Worm (Caenorhabditis elegans): ENCODE measurements around the gene tmd-2.
A peak's percentile ranks its signal among the peaks of the same experiment; 100 is the strongest.

Gene tmd-2

DNA sequence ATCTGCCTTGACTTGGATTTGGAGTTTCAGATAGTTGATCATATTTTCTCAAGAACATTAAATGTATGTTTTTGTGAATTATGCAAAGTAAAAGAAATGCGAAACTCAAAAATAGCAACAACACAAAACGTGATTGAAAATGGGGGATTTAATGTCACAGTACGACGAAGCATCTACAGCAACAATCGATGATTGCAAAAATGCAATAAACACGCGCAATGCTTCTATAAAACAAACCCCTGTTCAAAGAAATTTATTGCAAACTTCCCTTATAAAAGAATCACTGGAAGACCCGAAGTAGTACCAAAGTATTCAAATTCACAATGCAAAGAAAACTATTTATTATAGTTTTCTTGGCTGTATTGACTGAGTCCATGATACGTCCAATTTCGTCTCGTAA lies 16.3 kb upstream of the tmd-2 start, which contains the start of gene clec-219:
Gene clec-219 (plus strand): TSS at position 301 of the 400 bp plus-strand sequence.
- TF ChIP-seq gei-17 (GFP tag; optimal IDR thresholded peaks at IDR 0.05) (no peak), B0336.3 (GFP tag; IDR thresholded peaks at IDR 0.05) (no peak)

DNA sequence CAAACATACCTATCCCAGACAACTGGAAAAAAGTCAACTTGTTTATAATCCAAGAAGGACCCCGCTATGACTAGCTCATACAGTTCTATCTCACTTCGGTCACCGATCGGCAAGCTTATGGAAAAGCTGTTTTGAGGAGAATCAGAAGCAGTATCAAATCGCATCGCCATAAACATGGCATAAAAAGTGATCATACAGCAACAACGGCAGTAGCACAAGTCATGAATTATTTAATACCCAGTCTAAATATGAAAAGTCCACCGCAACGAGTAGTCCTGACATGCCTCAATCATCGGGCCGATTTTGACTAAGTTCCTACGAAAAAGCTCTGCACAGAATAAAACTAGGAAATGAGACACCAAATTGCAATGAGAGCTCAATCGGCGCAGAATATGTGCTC lies 10.9 kb upstream of the tmd-2 start:
- no peak for TF ChIP-seq lir-1 (GFP tag; conservative IDR thresholded peaks at IDR 0.05)
- no peak for TF ChIP-seq Y67H2A.10 (GFP tag; conservative IDR thresholded peaks at IDR 0.05)
- no peak for TF ChIP-seq tlf-1 (GFP tag; optimal IDR thresholded peaks at IDR 0.05)
- no peak for TF ChIP-seq hlh-12 (tag; optimal IDR thresholded peaks at IDR 0.05)

DNA sequence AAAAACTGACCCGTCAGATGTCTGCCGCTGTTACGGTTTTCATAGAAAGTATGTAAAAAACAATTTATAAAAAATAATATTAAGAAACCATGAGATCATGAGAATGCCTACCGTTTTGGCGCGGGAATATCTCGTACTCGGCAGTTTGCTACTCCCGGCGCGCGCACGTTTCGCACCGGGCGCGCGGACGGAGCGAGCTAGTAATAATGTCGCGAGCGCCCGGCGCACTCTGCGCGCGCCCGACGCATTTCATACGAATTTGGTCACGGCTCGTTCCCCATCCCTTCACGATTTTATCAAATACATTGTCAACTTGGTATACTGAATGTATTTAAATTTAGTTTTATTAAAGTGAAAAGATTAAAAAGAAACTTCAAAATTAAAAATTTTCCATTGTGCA lies 8.6 kb upstream of the tmd-2 start:
- TF ChIP-seq pbrm-1 (GFP tag; IDR thresholded peaks at IDR 0.05) (no peak), zfh-2 (GFP tag; conservative IDR thresholded peaks at IDR 0.05) (peak; percentile 63)

DNA sequence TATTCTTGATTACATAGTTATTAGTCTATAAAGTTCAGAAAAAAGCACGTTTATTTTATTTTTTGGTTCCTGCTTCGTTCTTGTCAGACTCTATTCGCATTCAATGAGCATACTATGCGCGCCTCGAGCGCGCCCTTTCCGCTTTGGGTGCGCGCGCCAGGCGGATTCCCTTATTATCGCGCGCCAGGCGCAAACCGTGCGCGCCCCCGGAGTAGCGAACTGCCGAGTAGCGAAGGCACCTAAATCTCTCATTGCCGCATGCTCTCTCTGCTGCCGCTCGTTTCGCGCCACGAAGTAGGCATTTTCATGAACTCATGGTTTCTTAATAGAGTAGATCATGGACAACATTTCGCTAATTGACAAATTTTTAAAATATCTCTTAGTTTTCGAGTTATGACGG lies 7.4 kb upstream of the tmd-2 start:
- peak; percentile 72 for TF ChIP-seq madf-6 (GFP tag; IDR thresholded peaks at IDR 0.05)
- no peak for TF ChIP-seq attf-3 (GFP tag; conservative IDR thresholded peaks at IDR 0.05)
- TF ChIP-seq aptf-3 (GFP tag; IDR thresholded peaks at IDR 0.05): 0 out of 2 replicates have a peak, but pooled peaks have one; percentile 53
- no peak for TF ChIP-seq nhr-179 (tag; optimal IDR thresholded peaks at IDR 0.05)
- peak; percentile 35; the same call in 1 of the 2 replicates for TF ChIP-seq madf-8 (GFP tag; conservative IDR thresholded peaks at IDR 0.05)
- no peak for TF ChIP-seq nhr-80 (tag; optimal IDR thresholded peaks at IDR 0.05)
- no peak for TF ChIP-seq B0019.2 (GFP tag; conservative IDR thresholded peaks at IDR 0.05)
- TF ChIP-seq efl-1 (GFP tag; optimal IDR thresholded peaks at IDR 0.05): peak; percentile 14
- no peak for TF ChIP-seq Y53F4B.3 (GFP tag; IDR thresholded peaks at IDR 0.05)
- TF ChIP-seq hmg-1.2 (GFP tag; IDR thresholded peaks at IDR 0.05): peak; percentile 60; the same call in 1 of the 2 replicates
- TF ChIP-seq egrh-3 (GFP tag; IDR thresholded peaks at IDR 0.05): peak; percentile 79; the same call in 1 of the 2 replicates
- peak; percentile 81 for TF ChIP-seq zfh-2 (GFP tag; conservative IDR thresholded peaks at IDR 0.05)
- TF ChIP-seq gei-17 (GFP tag; optimal IDR thresholded peaks at IDR 0.05): no peak
- no peak for TF ChIP-seq atf-7 (tag; optimal IDR thresholded peaks at IDR 0.05)

DNA sequence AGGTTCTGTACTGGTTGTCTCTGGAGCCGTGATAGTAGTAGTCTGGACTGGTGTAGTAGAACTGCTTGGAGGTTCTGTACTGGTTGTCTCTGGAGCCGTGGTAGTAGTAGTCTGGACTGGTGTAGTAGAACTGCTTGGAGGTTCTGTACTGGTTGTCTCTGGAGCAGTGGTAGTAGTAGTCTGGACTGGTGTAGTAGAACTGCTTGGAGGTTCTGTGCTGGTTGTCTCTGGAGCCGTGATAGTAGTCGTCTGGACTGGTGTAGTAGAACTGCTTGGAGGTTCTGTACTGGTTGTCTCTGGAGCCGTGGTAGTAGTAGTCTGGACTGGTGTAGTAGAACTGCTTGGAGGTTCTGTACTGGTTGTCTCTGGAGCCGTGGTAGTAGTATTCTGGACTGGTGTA lies 5.1 kb upstream of the tmd-2 start:
- TF ChIP-seq ceh-100 (GFP tag; IDR thresholded peaks at IDR 0.05) (0 out of 2 replicates have a peak, but pooled peaks have one; percentile 15), madf-3 (GFP tag; IDR thresholded peaks at IDR 0.05) (peak; percentile 80; the same call in 1 of the 2 replicates), F33H1.4 (GFP tag; IDR thresholded peaks at IDR 0.05) (0 out of 2 replicates have a peak, but pooled peaks have one; percentile 25), D2030.7 (GFP tag; IDR thresholded peaks at IDR 0.05) (peak; percentile 16; the same call in 1 of the 2 replicates), B0019.2 (GFP tag; conservative IDR thresholded peaks at IDR 0.05) (peak; percentile 40; the same call in 1 of the 2 replicates), egrh-3 (GFP tag; IDR thresholded peaks at IDR 0.05) (peak; percentile 70), ceh-58 (GFP tag; IDR thresholded peaks at IDR 0.05) (0 out of 2 replicates have a peak, but pooled peaks have one; percentile 18), ceh-40 (GFP tag; IDR thresholded peaks at IDR 0.05) (peak; percentile 85), hmg-20 (GFP tag; IDR thresholded peaks at IDR 0.05) (0 out of 2 replicates have a peak, but pooled peaks have one; percentile 28), let-526 (GFP tag; IDR thresholded peaks at IDR 0.05) (0 out of 2 replicates have a peak, but pooled peaks have one; percentile 70), ztf-28 (GFP tag; IDR thresholded peaks at IDR 0.05) (0 out of 2 replicates have a peak, but pooled peaks have one; percentile 49), aptf-3 (GFP tag; IDR thresholded peaks at IDR 0.05) (0 out of 2 replicates have a peak, but pooled peaks have one; percentile 84), F39B2.1 (GFP tag; IDR thresholded peaks at IDR 0.05) (0 out of 2 replicates have a peak, but pooled peaks have one; percentile 60), egl-18 (GFP tag; IDR thresholded peaks at IDR 0.05) (0 out of 2 replicates have a peak, but pooled peaks have one; percentile 63), cebp-2 (GFP tag; IDR thresholded peaks at IDR 0.05) (peak; percentile 77; the same call in 1 of the 2 replicates), F37B4.10 (GFP tag; IDR thresholded peaks at IDR 0.05) (0 out of 2 replicates have a peak, but pooled peaks have one; percentile 82)

Measured in whole organism, young adult.